Fruit fly (Drosophila melanogaster) Kc167 (cell line): ENCODE data around the gene Ddc.

ENCODE experiments used
- Myc ChIP-seq: fragments of >200 bp; optimal IDR thresholded peaks from 2 replicates; lab custom pipeline; 2017; ENCODE audit warnings: missing external identifiers
- Sin3A ChIP-seq: fragments of >200 bp; optimal IDR thresholded peaks from 2 replicates; lab custom pipeline; 2018; ENCODE audit warnings: missing external identifiers
- h ChIP-seq: fragments of >200 bp; optimal IDR thresholded peaks from 3 replicates; lab custom pipeline; 2018; ENCODE audit warnings: missing external identifiers
- insv ChIP-seq: fragments of >200 bp; optimal IDR thresholded peaks from 3 replicates; lab custom pipeline; 2018; ENCODE audit warnings: missing external identifiers
- psq ChIP-seq: fragments of >200 bp; optimal IDR thresholded peaks from 2 replicates; lab custom pipeline; 2017; ENCODE audit warnings: missing external identifiers
- ttk ChIP-seq: sonication (Bioruptor generic); optimal IDR thresholded peaks from 2 replicates; lab custom pipeline; 2017; ENCODE audit warnings: missing external identifiers

Gene Ddc

DNA sequence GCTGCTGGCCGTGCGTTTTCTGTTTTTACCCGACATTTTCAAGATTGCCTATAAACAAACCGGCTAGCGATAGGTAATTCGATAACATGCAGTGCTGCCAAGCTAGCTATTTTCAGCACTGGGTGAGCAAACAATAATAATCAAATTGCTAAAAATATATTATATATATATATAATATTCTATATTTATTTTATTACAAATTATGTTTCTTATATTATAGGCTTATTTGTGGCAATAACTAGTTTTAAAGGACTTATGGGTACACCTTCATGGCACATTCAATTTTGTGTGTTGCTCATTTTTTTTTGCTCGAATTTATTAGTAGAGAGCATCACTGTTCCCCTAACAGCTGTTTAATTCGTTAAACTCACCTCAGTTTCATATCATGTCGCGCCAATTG, 6.8 kb upstream of the Ddc start:
- TF ChIP-seq Myc (lab: Kevin White, UChicago) (no peak), h (no peak), Sin3A (peak; percentile 40), ttk (lab: Kevin White, UChicago) (no peak)

DNA sequence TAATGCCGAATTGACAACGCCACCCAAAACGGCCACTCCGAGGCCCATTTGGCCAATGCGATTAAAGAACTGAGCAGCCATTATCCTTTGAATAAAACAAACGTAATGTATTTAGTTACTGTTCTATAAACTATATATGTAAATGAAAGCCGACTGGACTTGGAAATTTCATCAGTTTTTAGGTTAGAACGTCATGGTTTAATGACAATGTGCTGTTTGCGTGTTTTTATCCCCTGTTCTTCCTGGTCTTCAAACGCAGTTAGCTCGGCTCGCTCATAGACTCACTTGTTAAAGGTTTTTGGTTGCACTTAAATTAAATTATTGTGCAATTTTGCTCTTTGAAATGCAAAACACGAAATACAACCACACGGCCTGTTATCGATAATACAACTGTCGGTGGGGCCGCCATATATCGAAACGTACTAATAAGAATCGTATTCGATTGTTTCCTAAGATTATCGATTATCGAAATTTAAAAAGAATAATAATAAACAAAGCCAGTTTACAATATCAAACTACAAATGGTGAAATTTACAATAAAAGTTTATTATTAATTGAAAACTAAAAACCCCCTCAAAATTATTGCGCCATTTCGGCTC, 3.5 kb upstream of the Ddc start, which contains the start of gene Phb1:
Gene Phb1 (minus strand): TSS at position 398 of the 599 bp plus-strand sequence.
- TF ChIP-seq psq (lab: Kevin White, UChicago) (no peak), ttk (lab: Kevin White, UChicago) (no peak), insv (lab: Kevin White, UChicago) (no peak), Myc (lab: Kevin White, UChicago) (no peak), h (no peak), Sin3A (no peak)

DNA sequence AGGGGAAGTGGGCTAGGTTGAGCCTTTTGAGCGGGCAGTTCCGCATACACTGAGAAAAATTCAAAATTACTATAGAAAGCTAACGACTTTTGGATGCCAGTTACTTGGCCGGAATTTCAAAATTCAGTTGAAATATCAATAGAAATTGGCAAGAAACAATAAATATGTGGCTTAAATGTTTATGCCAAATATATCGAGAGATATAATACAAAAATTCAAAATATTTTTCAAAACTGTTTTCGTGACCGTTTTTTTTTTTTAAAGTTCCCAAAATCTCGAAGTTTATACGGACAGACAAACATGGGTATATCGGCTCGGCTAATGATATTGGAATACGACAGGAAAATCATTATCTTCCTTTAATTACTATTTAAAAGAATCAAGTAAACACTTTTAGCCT, 878 bp upstream of the Ddc start:
- TF ChIP-seq Myc (lab: Kevin White, UChicago) (no peak), insv (lab: Kevin White, UChicago) (no peak), h (no peak), ttk (lab: Kevin White, UChicago) (no peak), Sin3A (no peak), psq (lab: Kevin White, UChicago) (no peak)

DNA sequence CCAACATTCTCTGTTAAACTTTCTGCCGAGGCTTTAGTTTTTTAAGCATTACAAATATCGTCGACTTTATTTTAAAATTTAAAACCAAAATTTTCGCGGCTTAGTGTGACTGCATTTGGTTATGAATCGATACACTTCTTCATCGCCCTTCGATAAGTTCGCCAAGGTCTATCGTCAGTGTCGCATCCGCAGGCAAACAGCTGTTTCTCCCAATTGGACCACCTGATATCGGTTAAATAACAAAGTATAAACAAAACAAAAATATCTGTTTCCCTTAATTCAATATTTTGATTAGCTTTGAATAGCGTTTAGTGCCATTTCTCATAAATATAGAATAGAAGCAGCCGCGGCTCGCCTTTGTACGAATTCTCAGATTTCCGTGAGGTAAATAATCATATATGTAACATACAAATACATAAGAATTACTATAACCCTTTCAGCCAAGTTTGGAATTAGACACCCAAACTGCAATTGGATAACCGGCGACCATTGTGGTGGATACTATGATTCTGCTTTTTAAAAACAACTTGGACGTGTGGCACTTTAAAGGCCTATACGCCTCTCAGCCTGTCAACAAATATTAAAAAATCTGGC, 5.8 kb downstream of the Ddc start, which contains the start of gene CG10561:
Gene CG10561 (plus strand): TSS at position 219 of the 594 bp plus-strand sequence.
- TF ChIP-seq Myc (lab: Kevin White, UChicago): no peak
- TF ChIP-seq ttk (lab: Kevin White, UChicago): no peak
- TF ChIP-seq insv (lab: Kevin White, UChicago): no peak
- TF ChIP-seq Sin3A: no peak
- TF ChIP-seq h: no peak
- TF ChIP-seq psq (lab: Kevin White, UChicago): no peak

DNA sequence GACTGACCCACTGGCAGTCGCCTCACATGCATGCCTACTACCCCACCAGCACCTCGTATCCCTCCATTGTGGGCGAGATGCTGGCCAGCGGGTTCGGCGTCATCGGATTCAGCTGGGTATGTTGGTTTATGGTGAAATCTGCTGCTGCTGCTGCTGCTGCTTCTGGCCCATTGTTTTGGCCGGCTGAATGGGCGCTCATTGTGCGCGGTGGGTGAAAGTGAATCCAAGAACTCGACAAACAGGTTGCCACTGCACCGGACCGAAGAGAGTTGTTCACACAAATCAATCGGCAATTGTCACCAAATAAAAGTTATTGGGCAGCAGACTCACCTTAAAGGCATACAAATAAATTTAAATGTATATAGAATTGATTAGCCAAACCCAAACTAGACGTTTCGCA, 7.9 kb downstream of the Ddc start:
- TF ChIP-seq h (no peak), Sin3A (no peak), insv (lab: Kevin White, UChicago) (no peak), psq (lab: Kevin White, UChicago) (no peak), Myc (lab: Kevin White, UChicago) (no peak), ttk (lab: Kevin White, UChicago) (no peak)

DNA sequence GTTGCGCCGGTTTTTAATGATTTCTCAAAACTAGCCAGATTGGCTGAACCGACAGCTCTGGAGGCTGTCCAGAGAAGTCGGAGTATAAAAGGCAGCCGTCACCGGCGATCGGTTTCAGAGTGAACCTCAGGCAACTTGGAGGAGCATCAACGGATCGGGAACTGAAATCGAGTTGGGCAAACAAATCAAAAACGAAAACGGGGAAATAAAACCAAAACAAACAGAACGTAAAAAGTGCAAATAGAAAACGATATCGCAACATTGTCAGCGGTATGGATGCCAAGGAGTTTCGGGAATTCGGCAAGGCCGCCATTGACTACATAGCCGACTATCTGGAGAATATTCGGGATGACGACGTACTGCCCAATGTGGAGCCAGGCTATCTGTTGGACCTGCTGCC, 8.4 kb downstream of the Ddc start:
- TF ChIP-seq h (no peak), Myc (lab: Kevin White, UChicago) (no peak), Sin3A (no peak), psq (lab: Kevin White, UChicago) (no peak), insv (lab: Kevin White, UChicago) (no peak), ttk (lab: Kevin White, UChicago) (no peak)

DNA sequence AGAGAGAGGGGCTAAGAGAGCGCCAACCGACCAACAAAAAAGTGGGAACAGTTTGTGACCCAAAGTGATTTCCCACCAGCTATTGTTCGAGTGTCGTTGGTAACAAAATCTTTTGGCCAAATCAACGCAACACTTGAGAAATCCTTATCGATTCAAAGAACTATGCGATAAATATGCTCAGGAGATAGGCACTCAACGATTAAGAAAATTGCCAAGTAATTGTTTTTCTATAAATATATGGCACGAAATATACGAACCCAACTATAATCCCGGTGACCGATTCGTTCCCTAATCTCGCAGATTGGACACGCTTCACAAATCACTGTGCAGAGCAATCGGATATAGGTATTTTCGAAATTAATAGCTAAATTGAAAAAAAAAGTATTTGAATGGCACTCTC, 9.0 kb downstream of the Ddc start:
- TF ChIP-seq psq (lab: Kevin White, UChicago): no peak
- TF ChIP-seq Sin3A: no peak
- TF ChIP-seq ttk (lab: Kevin White, UChicago): no peak
- TF ChIP-seq Myc (lab: Kevin White, UChicago): no peak
- no peak for TF ChIP-seq insv (lab: Kevin White, UChicago)
- no peak for TF ChIP-seq h

DNA sequence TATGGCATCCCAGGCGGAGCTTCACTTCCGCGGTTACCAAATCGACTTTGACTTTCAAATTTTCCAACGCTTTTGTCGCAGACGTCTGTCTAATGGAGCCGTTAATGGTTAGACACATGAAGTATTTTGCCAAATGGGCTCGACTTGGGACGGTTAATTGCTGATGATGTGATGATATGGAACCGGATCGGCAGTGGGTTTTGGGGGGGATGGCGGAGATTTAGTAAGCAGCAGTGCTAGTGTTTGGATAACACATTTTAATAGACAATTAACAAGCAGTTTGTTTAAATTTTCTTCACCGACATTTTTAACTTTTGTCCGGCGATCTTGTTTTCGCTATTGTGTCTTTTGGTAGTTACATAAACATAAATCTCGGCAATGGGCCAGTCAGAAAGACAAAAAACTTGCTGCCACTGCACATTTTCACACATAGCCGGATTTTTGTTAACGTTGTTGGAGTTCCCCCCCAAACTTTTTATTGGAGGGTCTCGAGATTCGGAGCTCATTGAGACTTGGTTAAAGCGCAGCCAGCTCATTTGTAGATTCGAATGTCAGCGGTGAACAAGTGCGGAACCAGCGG, 10.4 kb downstream of the Ddc start, which contains the start of gene amd:
Gene amd (plus strand): TSS at position 530 of the 580 bp plus-strand sequence.
- TF ChIP-seq Sin3A (no peak), psq (lab: Kevin White, UChicago) (no peak)

DNA sequence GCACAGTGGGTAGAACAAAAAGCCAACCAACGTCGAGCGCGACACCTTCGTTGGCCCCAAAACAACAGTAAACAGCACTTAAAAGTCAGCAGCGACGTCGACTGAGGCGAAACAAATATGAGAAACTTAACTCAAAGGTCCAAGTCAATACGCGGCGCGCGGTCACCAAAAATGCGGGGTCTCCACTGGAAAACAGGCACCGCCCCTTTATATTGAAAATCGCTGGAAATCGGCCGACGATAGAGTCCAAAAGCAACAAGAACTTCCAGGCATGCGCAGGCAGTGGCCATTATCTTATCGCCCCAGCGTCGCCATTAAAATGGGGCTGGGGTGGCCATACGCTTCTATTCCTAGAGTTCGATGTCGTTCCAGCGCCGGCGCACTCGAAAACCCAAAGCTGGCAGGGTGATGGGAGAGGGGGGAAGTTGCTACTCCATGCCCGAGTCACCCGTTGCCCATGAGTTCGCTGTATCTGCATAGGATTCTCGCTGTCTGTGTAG, 11.7 kb downstream of the Ddc start, which contains the start of gene Lim3:
Gene Lim3 (minus strand): TSS at position 51 of the 500 bp plus-strand sequence.
- TF ChIP-seq insv (lab: Kevin White, UChicago) (no peak), psq (lab: Kevin White, UChicago) (no peak), Sin3A (no peak), Myc (lab: Kevin White, UChicago) (no peak)

DNA sequence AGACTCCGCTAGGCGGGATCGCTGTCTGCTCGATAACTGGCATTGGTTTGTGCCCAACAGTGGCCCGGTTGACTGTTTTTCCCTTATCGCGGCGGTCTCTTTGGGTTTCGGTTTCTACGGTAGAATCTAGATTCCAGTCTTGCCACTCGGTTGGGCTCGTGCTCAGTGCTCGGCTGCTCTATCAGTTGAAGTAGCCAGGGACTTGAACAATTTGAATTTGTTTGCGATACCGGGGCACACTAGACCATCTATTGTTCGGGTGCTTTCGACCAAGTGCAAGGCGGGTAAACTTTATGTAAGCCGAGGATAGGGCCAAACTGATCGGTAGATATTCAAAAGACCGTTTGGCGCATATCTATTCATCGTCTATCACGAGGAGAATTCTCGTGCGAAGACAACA, 13.9 kb downstream of the Ddc start:
- TF ChIP-seq psq (lab: Kevin White, UChicago) (no peak), h (no peak), Myc (lab: Kevin White, UChicago) (no peak), ttk (lab: Kevin White, UChicago) (no peak), insv (lab: Kevin White, UChicago) (no peak), Sin3A (no peak)

DNA sequence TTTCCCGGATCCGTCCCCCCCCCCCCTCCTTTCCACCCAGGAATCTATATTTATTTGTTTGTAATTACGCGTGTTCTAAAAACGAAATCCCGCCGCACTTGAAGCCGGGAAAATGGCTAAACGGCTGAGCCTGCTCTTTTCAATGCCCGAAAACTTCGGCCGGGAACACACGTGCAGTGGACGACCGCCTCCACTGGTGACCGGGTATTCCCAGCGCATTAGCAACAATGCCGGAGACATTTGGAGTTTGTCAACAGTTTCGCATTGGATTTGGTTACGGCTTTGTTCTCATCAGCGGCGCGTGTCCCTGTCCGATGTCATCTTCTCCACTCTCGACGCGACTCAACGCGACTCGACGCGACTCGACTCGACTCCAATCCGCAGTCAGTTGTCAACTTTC, 15.7 kb downstream of the Ddc start:
- TF ChIP-seq psq (lab: Kevin White, UChicago): no peak
- TF ChIP-seq h: no peak
- TF ChIP-seq ttk (lab: Kevin White, UChicago): no peak
- no peak for TF ChIP-seq Sin3A
- no peak for TF ChIP-seq Myc (lab: Kevin White, UChicago)
- no peak for TF ChIP-seq insv (lab: Kevin White, UChicago)

DNA sequence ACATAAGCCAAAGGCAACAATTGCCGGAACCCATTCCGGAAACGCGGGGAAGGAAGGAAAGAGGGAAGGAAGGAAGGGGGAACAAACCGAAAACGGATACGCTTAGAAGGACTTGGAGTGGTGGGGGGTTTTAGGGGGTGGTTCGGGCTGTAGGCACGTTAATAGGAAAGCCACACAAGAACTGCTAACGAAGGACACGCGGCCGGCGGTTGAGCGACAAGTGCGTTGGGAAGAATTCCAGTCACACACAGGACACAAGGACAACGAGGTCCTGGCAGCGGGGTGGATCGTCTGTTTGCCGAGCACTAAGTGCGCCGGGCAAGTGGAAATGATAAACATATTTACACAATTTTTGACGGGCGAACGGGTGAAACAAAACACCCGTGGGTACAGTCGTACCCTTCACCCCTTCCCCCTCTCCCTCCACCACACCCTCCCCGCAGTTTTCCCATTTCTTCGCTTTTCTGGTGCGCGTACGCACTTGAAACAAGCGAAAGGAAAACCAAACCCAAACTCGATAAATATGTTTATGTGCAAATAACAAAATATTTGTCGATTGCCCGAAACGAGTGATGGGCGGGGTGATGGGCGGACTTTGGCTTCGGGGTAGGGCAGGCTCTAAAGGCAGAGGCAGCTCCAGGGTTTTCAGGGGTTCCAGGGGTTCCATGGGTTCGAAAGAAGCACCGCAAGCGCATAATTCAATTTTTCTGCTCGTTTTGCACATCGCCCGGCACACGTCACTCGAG, 16.8 kb downstream of the Ddc start:
- no peak for TF ChIP-seq insv (lab: Kevin White, UChicago)
- no peak for TF ChIP-seq psq (lab: Kevin White, UChicago)
- no peak for TF ChIP-seq Sin3A
- no peak for TF ChIP-seq h
- TF ChIP-seq ttk (lab: Kevin White, UChicago): no peak
- TF ChIP-seq Myc (lab: Kevin White, UChicago): no peak
